Worm (Caenorhabditis elegans) whole organism, L4 larva: Measurements from ENCODE around the gene Y49F6B.9.

Source experiments
- D1046.2 ChIP-seq: fragments of 200-800 bp; sonication (Bioruptor generic); IDR thresholded peaks from 2 replicates; pipeline ENCODE4 v1.3.6; 2022; ENCODE audit warnings: missing genetic modification characterization, missing compliant biosample characterization
- F10B5.3 ChIP-seq: sonication (generic microtip); optimal IDR thresholded peaks from 2 replicates; lab custom pipeline; 2016; ENCODE audit warnings: mild to moderate bottlenecking, missing genetic modification characterization, missing compliant biosample characterization
- F26F4.8 ChIP-seq: fragments of 200-800 bp; sonication (Bioruptor generic); conservative IDR thresholded peaks from 2 replicates; pipeline ENCODE4 v1.3.6; 2022; ENCODE audit warnings: missing genetic modification characterization, missing compliant biosample characterization
- F37D6.2 ChIP-seq: sonication (generic microtip); optimal IDR thresholded peaks from 2 replicates; lab custom pipeline; 2016; ENCODE audit warnings: mild to moderate bottlenecking, missing genetic modification characterization, missing compliant biosample characterization
- F49E8.2 ChIP-seq: sonication (generic microtip); optimal IDR thresholded peaks from 2 replicates; lab custom pipeline; 2016; ENCODE audit warnings: missing compliant biosample characterization, mild to moderate bottlenecking, missing genetic modification characterization, borderline replicate concordance
- R02D3.7 ChIP-seq: fragments of 150-350 bp; sonication (generic microtip); optimal IDR thresholded peaks from 3 replicates; lab custom pipeline; 2014; ENCODE audit warnings: missing biosample characterization, missing genetic modification characterization
- T20F7.1 ChIP-seq: fragments of 200-800 bp; sonication (Bioruptor generic); optimal IDR thresholded peaks from 2 replicates; lab custom pipeline; 2018; ENCODE audit warnings: mild to moderate bottlenecking, missing genetic modification characterization, missing compliant biosample characterization
- T26A8.4 ChIP-seq: fragments of 200-800 bp; sonication (Bioruptor generic); IDR thresholded peaks from 2 replicates; pipeline ENCODE4 v1.3.6; 2022; ENCODE audit warnings: missing genetic modification characterization, missing compliant biosample characterization
- Y105C5A.15 ChIP-seq: fragments of 200-800 bp; sonication (Bioruptor generic); IDR thresholded peaks from 2 replicates; pipeline ENCODE4 v1.3.6; 2022; ENCODE audit warnings: missing genetic modification characterization, missing compliant biosample characterization
- Y5F2A.4 ChIP-seq: fragments of 200-800 bp; sonication (Bioruptor generic); optimal IDR thresholded peaks from 2 replicates; lab custom pipeline; 2018; ENCODE audit warnings: mild to moderate bottlenecking, missing genetic modification characterization, missing compliant biosample characterization
- aha-1 ChIP-seq: fragments of 150-350 bp; peaks from one replicate; lab custom pipeline; 2014; ENCODE audit warnings: missing biosample characterization, missing genetic modification characterization
- aly-2 ChIP-seq: sonication (generic microtip); optimal IDR thresholded peaks from 2 replicates; lab custom pipeline; 2018; ENCODE audit warnings: missing biosample characterization, missing genetic modification characterization
- arid-1 ChIP-seq: fragments of 200-800 bp; sonication (Bioruptor generic); conservative IDR thresholded peaks from 2 replicates; pipeline ENCODE4 v1.3.6; 2022; ENCODE audit warnings: missing genetic modification reagents, missing genetic modification characterization, missing compliant biosample characterization
- attf-4 ChIP-seq: sonication (generic microtip); optimal IDR thresholded peaks from 3 replicates; lab custom pipeline; 2017; ENCODE audit warnings: missing biosample characterization, missing genetic modification characterization
- ceh-28 ChIP-seq: fragments of 150-350 bp; optimal IDR thresholded peaks from 2 replicates; lab custom pipeline; 2014; ENCODE audit warnings: missing biosample characterization, missing genetic modification reagents, missing genetic modification characterization
- ceh-32 ChIP-seq: sonication (generic microtip); optimal IDR thresholded peaks from 2 replicates; lab custom pipeline; 2016; ENCODE audit warnings: mild to moderate bottlenecking, missing genetic modification characterization, missing compliant biosample characterization; ENCODE audit not compliant: poor library complexity
- ceh-62 ChIP-seq: sonication (generic microtip); optimal IDR thresholded peaks from 2 replicates; lab custom pipeline; 2017; ENCODE audit warnings: missing biosample characterization, missing genetic modification characterization
- daf-8 ChIP-seq: fragments of 200-800 bp; sonication (Bioruptor generic); IDR thresholded peaks from 2 replicates; pipeline ENCODE4 v1.3.6; 2022; ENCODE audit warnings: missing genetic modification characterization, missing compliant biosample characterization
- dmd-9 ChIP-seq: fragments of 200-800 bp; sonication (Bioruptor generic); IDR thresholded peaks from 2 replicates; pipeline ENCODE4 v1.3.6; 2022; ENCODE audit warnings: missing genetic modification reagents, missing genetic modification characterization, missing compliant biosample characterization
- duxl-1 ChIP-seq: sonication (generic microtip); optimal IDR thresholded peaks from 2 replicates; lab custom pipeline; 2016; ENCODE audit warnings: mild to moderate bottlenecking, missing genetic modification characterization, moderate library complexity, missing compliant biosample characterization; ENCODE audit not compliant: poor library complexity
- gei-8 ChIP-seq: fragments of 200-800 bp; sonication (Bioruptor generic); optimal IDR thresholded peaks from 2 replicates; lab custom pipeline; 2018; ENCODE audit warnings: mild to moderate bottlenecking, missing genetic modification characterization, missing compliant biosample characterization
- hif-1 ChIP-seq, 2 experiments: sonication (generic microtip); optimal IDR thresholded peaks; 2 replicates each; lab custom pipeline; 2016 to 2017; ENCODE audit warnings: missing compliant biosample characterization in 2 of 2, missing genetic modification characterization in 2 of 2, missing genetic modification reagents in 2 of 2, missing genotype in 2 of 2, mild to moderate bottlenecking in 1 of 2
- hlh-11 ChIP-seq: fragments of 200-800 bp; sonication (Bioruptor generic); optimal IDR thresholded peaks from 2 replicates; lab custom pipeline; 2018; ENCODE audit warnings: mild to moderate bottlenecking, missing genetic modification characterization, missing compliant biosample characterization
- hlh-30 ChIP-seq: sonication (generic microtip); optimal IDR thresholded peaks from 2 replicates; lab custom pipeline; 2017; ENCODE audit warnings: antibody characterized with exemption, mild to moderate bottlenecking, missing genetic modification characterization, missing compliant biosample characterization; ENCODE audit not compliant: insufficient read depth
- hmg-1.1 ChIP-seq: fragments of 200-800 bp; sonication (Bioruptor generic); IDR thresholded peaks from 2 replicates; pipeline ENCODE4 v1.3.6; 2022; ENCODE audit warnings: missing genetic modification reagents, missing genetic modification characterization, missing compliant biosample characterization
- lim-7 ChIP-seq: fragments of 200-800 bp; sonication (Bioruptor generic); IDR thresholded peaks from 2 replicates; pipeline ENCODE4 v1.3.6; 2022; ENCODE audit warnings: missing genetic modification characterization, missing compliant biosample characterization
- lin-13 ChIP-seq: fragments of 150-350 bp; optimal IDR thresholded peaks from 2 replicates; lab custom pipeline; 2014; ENCODE audit warnings: missing biosample characterization, missing genetic modification reagents, missing genetic modification characterization
- lin-38 ChIP-seq: fragments of 200-800 bp; sonication (Bioruptor generic); IDR thresholded peaks from 2 replicates; pipeline ENCODE4 v1.3.6; 2022; ENCODE audit warnings: missing genetic modification reagents, missing genetic modification characterization, missing compliant biosample characterization
- madf-5 ChIP-seq, 2 experiments: fragments of 200-800 bp; sonication (Bioruptor generic); IDR thresholded peaks; 2 replicates each; pipeline ENCODE4 v1.3.6; 2022; ENCODE audit warnings: missing compliant biosample characterization in 2 of 2, missing genetic modification characterization in 2 of 2
- madf-9 ChIP-seq: fragments of 200-800 bp; sonication (Bioruptor generic); conservative IDR thresholded peaks from 2 replicates; pipeline ENCODE4 v1.3.6; 2022; ENCODE audit warnings: missing genetic modification reagents, missing genetic modification characterization, missing compliant biosample characterization
- mep-1 ChIP-seq: fragments of 150-350 bp; sonication (generic microtip); optimal IDR thresholded peaks from 3 replicates; lab custom pipeline; 2014; ENCODE audit warnings: missing biosample characterization, missing genetic modification characterization
- mes-2 ChIP-seq: sonication (generic microtip); optimal IDR thresholded peaks from 2 replicates; lab custom pipeline; 2016; ENCODE audit warnings: missing genotype, mild to moderate bottlenecking, missing genetic modification characterization, missing compliant biosample characterization; ENCODE audit not compliant: poor library complexity, severe bottlenecking
- mxl-2 ChIP-seq: fragments of 200-800 bp; sonication (Bioruptor generic); conservative IDR thresholded peaks from 2 replicates; pipeline ENCODE4 v1.3.6; 2022; ENCODE audit warnings: missing genetic modification reagents, missing genetic modification characterization, missing compliant biosample characterization
- nhr-25 ChIP-seq: sonication (generic microtip); optimal IDR thresholded peaks from 2 replicates; lab custom pipeline; 2017; ENCODE audit warnings: missing genetic modification characterization, mild to moderate bottlenecking, missing compliant biosample characterization, antibody characterized with exemption, moderate library complexity, borderline replicate concordance; ENCODE audit not compliant: insufficient read depth
- nhr-28 ChIP-seq: fragments of 150-350 bp; optimal IDR thresholded peaks from 2 replicates; lab custom pipeline; 2014; ENCODE audit warnings: missing biosample characterization, missing genetic modification characterization
- nhr-42 ChIP-seq: fragments of 200-800 bp; sonication (Bioruptor generic); IDR thresholded peaks from 2 replicates; pipeline ENCODE4 v1.3.6; 2022; ENCODE audit warnings: missing genetic modification characterization, missing compliant biosample characterization
- nhr-6 ChIP-seq: fragments of 150-350 bp; optimal IDR thresholded peaks from 2 replicates; lab custom pipeline; 2014; ENCODE audit warnings: missing biosample characterization, missing genetic modification characterization
- pqm-1 ChIP-seq: sonication (generic microtip); optimal IDR thresholded peaks from 2 replicates; lab custom pipeline; 2017; ENCODE audit warnings: missing biosample characterization, missing genetic modification characterization
- rbr-2 ChIP-seq: sonication (generic microtip); optimal IDR thresholded peaks from 2 replicates; lab custom pipeline; 2016; ENCODE audit warnings: missing genotype, missing genetic modification characterization, missing compliant biosample characterization
- snpc-1.2 ChIP-seq: fragments of 200-800 bp; sonication (Bioruptor generic); IDR thresholded peaks from 2 replicates; pipeline ENCODE4 v1.3.6; 2022; ENCODE audit warnings: missing genetic modification reagents, missing genetic modification characterization, missing compliant biosample characterization
- tra-1 ChIP-seq: fragments of 200-800 bp; sonication (Bioruptor generic); IDR thresholded peaks from 2 replicates; pipeline ENCODE4 v1.3.6; 2022; ENCODE audit warnings: missing genetic modification reagents, missing genetic modification characterization, missing compliant biosample characterization
- unc-39 ChIP-seq: sonication (generic microtip); optimal IDR thresholded peaks from 2 replicates; lab custom pipeline; 2017; ENCODE audit warnings: missing biosample characterization, missing genetic modification characterization
- zfp-3 ChIP-seq: fragments of 200-800 bp; sonication (Bioruptor generic); conservative IDR thresholded peaks from 2 replicates; pipeline ENCODE4 v1.3.6; 2022; ENCODE audit warnings: missing genetic modification reagents, missing genetic modification characterization, missing compliant biosample characterization

Y49F6B.9 gene

DNA sequence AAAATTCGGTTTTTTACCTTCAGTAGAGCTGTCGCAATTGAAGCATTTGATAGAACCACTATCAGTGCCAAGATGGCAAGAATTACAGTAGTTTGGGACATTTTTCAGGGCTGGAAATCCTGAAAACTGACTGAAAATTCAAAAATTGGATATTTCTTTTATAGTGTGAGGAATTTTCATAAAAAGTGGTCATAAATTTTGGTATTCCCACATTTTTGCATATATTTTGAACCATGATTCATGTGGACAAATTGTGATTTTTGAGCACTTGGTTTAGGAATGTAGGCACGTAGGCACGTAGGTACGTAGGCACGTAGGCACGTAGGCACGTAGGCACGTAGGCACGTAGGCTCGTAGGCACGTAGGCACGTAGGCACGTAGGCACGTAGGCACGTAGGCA is 13.1 kb upstream of the Y49F6B.9 start, which contains the start of gene Y49F6B.19:
Gene Y49F6B.19, minus strand, starts transcription at position 101 of the 400 bp plus-strand sequence.
- no peak for TF ChIP-seq F26F4.8 (GFP tag; lab: Robert Waterston, UW)
- no peak for TF ChIP-seq D1046.2 (GFP tag; lab: Robert Waterston, UW)
- no peak for TF ChIP-seq zfp-3 (GFP tag; lab: Robert Waterston, UW)
- 0 out of 2 replicates have a peak, but pooled peaks have one; percentile 19 for TF ChIP-seq tra-1 (GFP tag; lab: Robert Waterston, UW)
- TF ChIP-seq hif-1 (tag; optimal IDR thresholded peaks at IDR 0.05; lab: Kevin White, UChicago): no peak
- no peak for TF ChIP-seq madf-5 (GFP tag; IDR thresholded peaks at IDR 0.05; lab: Robert Waterston, UW)
- no peak for TF ChIP-seq nhr-25 (tag; lab: Kevin White, UChicago)
- TF ChIP-seq hlh-30 (tag; lab: Kevin White, UChicago): no peak
- no peak for TF ChIP-seq mes-2

- TF ChIP-seq lin-38 (GFP tag; lab: Robert Waterston, UW) (0 out of 2 replicates have a peak, but pooled peaks have one; percentile 15), nhr-25 (tag; lab: Kevin White, UChicago) (no peak)
Observed at ce11 chrII:3504717-3505116, 5.5 kb upstream of the Y49F6B.9 start, which contains the start of gene cyh-1. cyh-1 (plus strand) TSS chrII:3505017.

DNA sequence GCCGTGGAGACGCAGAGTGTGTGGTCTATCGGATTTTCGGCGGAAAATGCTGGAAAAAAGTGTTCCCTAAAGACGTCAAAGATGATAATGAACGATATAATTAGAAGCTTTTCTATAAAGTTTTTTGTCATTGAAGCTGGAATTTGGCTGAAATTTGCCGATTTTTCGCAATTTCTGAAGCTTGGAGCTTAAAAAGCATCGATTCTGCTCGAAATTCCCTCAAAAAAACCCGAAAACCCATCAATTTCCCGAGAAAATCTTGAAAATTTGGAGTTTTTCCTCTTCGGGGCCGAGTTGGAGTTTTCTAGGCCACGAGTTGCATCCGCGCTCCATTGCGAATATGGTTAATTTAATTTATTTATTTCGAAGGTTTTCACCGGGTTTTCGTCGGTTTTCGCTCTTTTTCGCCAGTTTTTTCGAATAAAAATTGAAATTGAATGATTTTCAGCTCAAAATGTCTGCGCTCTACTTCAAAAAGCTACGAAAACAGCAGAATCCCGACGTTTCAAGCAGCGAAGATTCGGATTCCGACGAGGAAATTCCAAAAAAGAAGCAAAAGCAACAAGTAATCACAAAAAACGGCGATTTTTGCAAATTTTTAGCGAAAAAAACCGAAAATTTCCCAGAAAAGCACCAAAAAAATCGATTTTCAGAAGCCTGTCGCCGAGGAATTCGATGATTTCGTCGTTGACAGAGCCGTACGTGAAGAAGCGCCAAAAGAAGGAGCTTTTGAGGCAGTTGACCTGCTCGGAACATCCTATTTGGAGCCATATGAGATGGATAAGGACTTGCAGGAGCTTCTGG is 3.5 kb upstream of the Y49F6B.9 start, which contains the start of the genes col-71 and Y49F6B.2:
Gene col-71, minus strand, starts transcription at position 51 of the 804 bp plus-strand sequence.
Gene Y49F6B.2, plus strand, starts transcription at position 449 of the 804 bp plus-strand sequence.
- no peak for TF ChIP-seq F10B5.3 (tag; lab: Kevin White, UChicago)
- peak; percentile 64; the same call in 1 of the 2 replicates for TF ChIP-seq dmd-9 (GFP tag; lab: Robert Waterston, UW)
- no peak for TF ChIP-seq snpc-1.2
- peak; percentile 15 for TF ChIP-seq hlh-11 (tag; lab: Kevin White, UChicago)
- TF ChIP-seq hmg-1.1 (GFP tag; lab: Robert Waterston, UW): 0 out of 2 replicates have a peak, but pooled peaks have one; percentile 36
- no peak for TF ChIP-seq daf-8 (GFP tag; lab: Robert Waterston, UW)
- no peak for TF ChIP-seq attf-4 (tag; lab: Kevin White, UChicago)
- TF ChIP-seq Y105C5A.15 (GFP tag; lab: Robert Waterston, UW): no peak
- TF ChIP-seq mes-2: peak; percentile 99
- TF ChIP-seq R02D3.7 (tag; lab: Kevin White, UChicago): no peak
- no peak for TF ChIP-seq aha-1 (tag; lab: Kevin White, UChicago)
- peak; percentile 65 for TF ChIP-seq mep-1 (tag; lab: Kevin White, UChicago)
- TF ChIP-seq F26F4.8 (GFP tag; lab: Robert Waterston, UW): no peak
- TF ChIP-seq ceh-62 (tag; lab: Kevin White, UChicago): no peak
- TF ChIP-seq lim-7 (GFP tag; lab: Robert Waterston, UW): no peak
- TF ChIP-seq F49E8.2 (tag; lab: Kevin White, UChicago): no peak
- TF ChIP-seq gei-8 (GFP tag; lab: Kevin White, UChicago): no peak
- peak; percentile 22 for TF ChIP-seq hlh-30 (tag; lab: Kevin White, UChicago)
- TF ChIP-seq madf-9: peak; percentile 43; the same call in 1 of the 2 replicates
- no peak for TF ChIP-seq T20F7.1 (GFP tag; lab: Kevin White, UChicago)
- TF ChIP-seq ceh-28: no peak
- no peak for TF ChIP-seq T26A8.4 (GFP tag; lab: Robert Waterston, UW)
- no peak for TF ChIP-seq Y5F2A.4 (GFP tag; lab: Kevin White, UChicago)
- no peak for TF ChIP-seq mxl-2 (GFP tag; lab: Robert Waterston, UW)
- peak; percentile 98 for TF ChIP-seq lin-38 (GFP tag; lab: Robert Waterston, UW)
- TF ChIP-seq nhr-28 (tag; lab: Kevin White, UChicago): peak; percentile 19
- TF ChIP-seq lin-13 (GFP tag; lab: Kevin White, UChicago): peak; percentile 70
- TF ChIP-seq F37D6.2 (tag; lab: Kevin White, UChicago): peak; percentile 65
- 0 out of 2 replicates have a peak, but pooled peaks have one; percentile 7 for TF ChIP-seq arid-1 (GFP tag; lab: Robert Waterston, UW)
- TF ChIP-seq rbr-2 (tag; lab: Kevin White, UChicago): peak; percentile 78
- no peak for TF ChIP-seq unc-39
- no peak for TF ChIP-seq ceh-32 (tag; lab: Kevin White, UChicago)
- TF ChIP-seq duxl-1 (tag; lab: Kevin White, UChicago): peak; percentile 67
- TF ChIP-seq aly-2 (tag; lab: Kevin White, UChicago): no peak
- TF ChIP-seq nhr-42: no peak
- TF ChIP-seq nhr-6 (tag; lab: Kevin White, UChicago): peak; percentile 45
- no peak for TF ChIP-seq pqm-1
